Worm (Caenorhabditis elegans): ENCODE measurements around the gene sra-9.
A peak's percentile ranks its signal among the peaks of the same experiment; 100 is the strongest.

- TF ChIP-seq efl-3 (GFP tag; optimal IDR thresholded peaks at IDR 0.05): no peak
- TF ChIP-seq nhr-76 (tag; optimal IDR thresholded peaks at IDR 0.05): no peak
- TF ChIP-seq skn-1 (tag; optimal IDR thresholded peaks at IDR 0.05): no peak
- no peak for TF ChIP-seq nhr-237 (tag; optimal IDR thresholded peaks at IDR 0.05)
- no peak for TF ChIP-seq isw-1 (GFP tag; IDR thresholded peaks at IDR 0.05)
- peak; percentile 22 for TF ChIP-seq tbx-2 (tag; optimal IDR thresholded peaks at IDR 0.05)
- TF ChIP-seq sptf-1 (tag; optimal IDR thresholded peaks at IDR 0.05): no peak
- TF ChIP-seq swsn-7 (tag; optimal IDR thresholded peaks at IDR 0.05): no peak
- no peak for TF ChIP-seq ztf-11 (tag; optimal IDR thresholded peaks at IDR 0.05)
- TF ChIP-seq lsy-2 (tag; optimal IDR thresholded peaks at IDR 0.05): no peak
- no peak for TF ChIP-seq jun-1 (tag; optimal IDR thresholded peaks at IDR 0.05)
- no peak for TF ChIP-seq pqm-1 (tag; optimal IDR thresholded peaks at IDR 0.05)
- TF ChIP-seq vab-15 (tag; optimal IDR thresholded peaks at IDR 0.05): no peak
Observed at ce11 chrII:9485081-9485730, 46.9 kb upstream of the sra-9 start.

All from whole organism, L1 larva.